Fruit fly (Drosophila melanogaster): Measurements from ENCODE around the gene Cln3.

Cln3 gene

DNA sequence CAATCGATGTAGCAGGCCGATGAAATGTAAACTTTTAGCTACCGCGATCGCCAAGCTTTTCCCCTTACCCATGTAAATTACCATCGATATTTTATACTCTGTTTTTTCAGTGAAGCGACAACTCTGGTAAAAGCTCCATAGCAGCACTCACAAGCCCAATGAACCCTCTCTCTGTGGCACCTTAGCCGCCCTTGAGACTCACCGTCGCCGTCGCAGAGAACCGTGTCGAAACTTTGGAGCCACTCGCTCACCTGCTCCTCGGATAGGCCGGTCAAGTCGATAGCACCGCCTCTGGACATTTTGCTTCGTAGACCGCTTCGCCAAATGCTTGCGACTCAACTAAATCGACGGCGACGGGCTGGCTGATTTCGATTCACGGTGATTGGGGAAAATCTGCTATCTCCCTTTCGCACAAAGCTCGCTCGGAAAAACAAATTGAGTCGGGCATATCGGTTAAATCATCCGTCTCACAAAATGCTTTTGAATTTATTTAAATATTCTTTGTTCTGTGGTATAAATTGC lies 27.2 kb upstream of the Cln3 start, which contains the start of gene CG5577 (continued):
- TF ChIP-seq ara (GFP tag; IDR thresholded peaks at IDR 0.05), result no peak
- TF ChIP-seq CG10321 (GFP tag; IDR thresholded peaks at IDR 0.05), result no peak
- TF ChIP-seq Scr (GFP tag; IDR thresholded peaks at IDR 0.05; ENCODE audit: partially characterized antibody), result peak; percentile 68
- TF ChIP-seq Dad (GFP tag; optimal IDR thresholded peaks at IDR 0.05), result no peak
- no peak for TF ChIP-seq btn (GFP tag; optimal IDR thresholded peaks at IDR 0.05)
- TF ChIP-seq Gug (GFP tag; IDR thresholded peaks at IDR 0.05), result no peak
- 0 out of 3 replicates have a peak, but pooled peaks have one; percentile 12 for TF ChIP-seq dysf (GFP tag; IDR thresholded peaks at IDR 0.05)
- TF ChIP-seq rib (GFP tag; IDR thresholded peaks at IDR 0.05), result peak; percentile 59; the same call in 1 of the 2 replicates
- TF ChIP-seq B-H2 (GFP tag; optimal IDR thresholded peaks at IDR 0.05), result peak; percentile 31
- TF ChIP-seq CHES-1-like (GFP tag; optimal IDR thresholded peaks at IDR 0.05), result no peak
- TF ChIP-seq CG34224 (GFP tag; IDR thresholded peaks at IDR 0.05; ENCODE audit: partially characterized antibody), result peak; percentile 60
- peak; percentile 22 for TF ChIP-seq mam (GFP tag; optimal IDR thresholded peaks at IDR 0.05)
- peak; percentile 74 for TF ChIP-seq row (GFP tag; IDR thresholded peaks at IDR 0.05)
- 0 out of 3 replicates have a peak, but pooled peaks have one; percentile 47 for TF ChIP-seq z (GFP tag; IDR thresholded peaks at IDR 0.05)
- TF ChIP-seq Eip74EF (GFP tag; optimal IDR thresholded peaks at IDR 0.05), result no peak
- TF ChIP-seq CG12391 (tag; optimal IDR thresholded peaks at IDR 0.05), result no peak
- TF ChIP-seq CG4854 (GFP tag; optimal IDR thresholded peaks at IDR 0.05), result no peak
- TF ChIP-seq chinmo (GFP tag; IDR thresholded peaks at IDR 0.05; ENCODE audit: partially characterized antibody), result peak; percentile 86; the same call in 3 of the 4 replicates
- no peak for TF ChIP-seq Sry-β (GFP tag; optimal IDR thresholded peaks at IDR 0.05)
- no peak for TF ChIP-seq Elba2 (GFP tag; optimal IDR thresholded peaks at IDR 0.05)
- TF ChIP-seq CG32772 (GFP tag; IDR thresholded peaks at IDR 0.05), result no peak
- TF ChIP-seq CG17361 (GFP tag; IDR thresholded peaks at IDR 0.05), result no peak
- no peak for TF ChIP-seq CG16863 (GFP tag; optimal IDR thresholded peaks at IDR 0.05)
- TF ChIP-seq Awh (GFP tag; IDR thresholded peaks at IDR 0.05), result no peak
- TF ChIP-seq tna (GFP tag; IDR thresholded peaks at IDR 0.05; ENCODE audit: partially characterized antibody), result peak; percentile 42; the same call in 1 of the 2 replicates
- TF ChIP-seq CG3847 (GFP tag; IDR thresholded peaks at IDR 0.05), result no peak
- no peak for TF ChIP-seq CG15011 (GFP tag; optimal IDR thresholded peaks at IDR 0.05)
- no peak for TF ChIP-seq fru (optimal IDR thresholded peaks at IDR 0.05)
- TF ChIP-seq danr (GFP tag; IDR thresholded peaks at IDR 0.05), result no peak
- no peak for TF ChIP-seq MESR4 (GFP tag; optimal IDR thresholded peaks at IDR 0.05)
- TF ChIP-seq Pdp1 (GFP tag; optimal IDR thresholded peaks at IDR 0.05), result no peak
- TF ChIP-seq CG10209 (GFP tag; optimal IDR thresholded peaks at IDR 0.05), result no peak
- no peak for TF ChIP-seq ap (GFP tag; IDR thresholded peaks at IDR 0.05)
- TF ChIP-seq Antp (GFP tag; optimal IDR thresholded peaks at IDR 0.05), result no peak
- peak; percentile 79 for TF ChIP-seq CG10543 (GFP tag; optimal IDR thresholded peaks at IDR 0.05)
- no peak for TF ChIP-seq Taf1 (GFP tag; IDR thresholded peaks at IDR 0.05)
- TF ChIP-seq CG6854 (GFP tag; optimal IDR thresholded peaks at IDR 0.05), result no peak
- no peak for TF ChIP-seq sens-2 (GFP tag; IDR thresholded peaks at IDR 0.05)
- no peak for TF ChIP-seq CG30020 (tag; optimal IDR thresholded peaks at IDR 0.05)
- TF ChIP-seq H15 (GFP tag; IDR thresholded peaks at IDR 0.05), result no peak
- no peak for TF ChIP-seq CG11560 (tag; IDR thresholded peaks at IDR 0.05)
- TF ChIP-seq Hand (GFP tag; optimal IDR thresholded peaks at IDR 0.05), result no peak
- peak; percentile 38 for TF ChIP-seq pros (GFP tag; optimal IDR thresholded peaks at IDR 0.05)
- no peak for TF ChIP-seq CkIIα-i1 (GFP tag; IDR thresholded peaks at IDR 0.05)
- TF ChIP-seq Sry-δ (GFP tag; optimal IDR thresholded peaks at IDR 0.05), result peak; percentile 8
- TF ChIP-seq amos (GFP tag; IDR thresholded peaks at IDR 0.05; ENCODE audit: partially characterized antibody), result peak; percentile 65; the same call in 1 of the 2 replicates
- peak; percentile 87 for TF ChIP-seq Nf-YB (GFP tag; optimal IDR thresholded peaks at IDR 0.05)
- no peak for TF ChIP-seq Lim3 (GFP tag; IDR thresholded peaks at IDR 0.05)
- peak; percentile 40; the same call in 1 of the 2 replicates for TF ChIP-seq hbn (GFP tag; IDR thresholded peaks at IDR 0.05; ENCODE audit: partially characterized antibody)
- no peak for TF ChIP-seq sd (tag; optimal IDR thresholded peaks at IDR 0.05)
- TF ChIP-seq Nf-YC (tag; optimal IDR thresholded peaks at IDR 0.05), result peak; percentile 90

All from whole organism, embryonic.